Worm (Caenorhabditis elegans) whole organism, midembryonic: ENCODE data around the gene acl-7.

Experiments used
- T22C8.4 ChIP-seq: fragments of 200-800 bp; sonication (Bioruptor generic); IDR thresholded peaks from 2 replicates; pipeline ENCODE4 v1.3.6; 2022; ENCODE audit warnings: missing genetic modification characterization, missing compliant biosample characterization
- cog-1 ChIP-seq: sonication (generic microtip); optimal IDR thresholded peaks from 2 replicates; lab custom pipeline; 2016; ENCODE audit warnings: missing genetic modification characterization, missing compliant biosample characterization
- flt-1 ChIP-seq: fragments of 200-800 bp; sonication (Bioruptor generic); IDR thresholded peaks from 2 replicates; pipeline ENCODE4 v1.3.6; 2022; ENCODE audit warnings: missing genetic modification characterization, missing compliant biosample characterization
- klf-2 ChIP-seq: fragments of 200-800 bp; sonication (Bioruptor generic); conservative IDR thresholded peaks from 2 replicates; pipeline ENCODE4 v1.3.6; 2022; ENCODE audit warnings: missing genetic modification reagents, missing genetic modification characterization, missing compliant biosample characterization
- med-1 ChIP-seq: sonication (generic microtip); optimal IDR thresholded peaks from 2 replicates; lab custom pipeline; 2017; ENCODE audit warnings: missing genetic modification characterization, mild to moderate bottlenecking, missing compliant biosample characterization, antibody characterized with exemption, missing genetic modification reagents; ENCODE audit not compliant: insufficient read depth
- ref-1 ChIP-seq: fragments of 200-800 bp; sonication (Bioruptor generic); conservative IDR thresholded peaks from 2 replicates; pipeline ENCODE4 v1.3.6; 2022; ENCODE audit warnings: missing genetic modification reagents, missing genetic modification characterization, missing compliant biosample characterization
- tab-1 ChIP-seq: fragments of 200-800 bp; sonication (Bioruptor generic); IDR thresholded peaks from 2 replicates; pipeline ENCODE4 v1.3.6; 2022; ENCODE audit warnings: missing genetic modification characterization, missing compliant biosample characterization
- ztf-23 ChIP-seq: fragments of 200-800 bp; sonication (Bioruptor generic); IDR thresholded peaks from 2 replicates; pipeline ENCODE4 v1.3.6; 2022; ENCODE audit warnings: missing genetic modification reagents, missing genetic modification characterization, missing compliant biosample characterization
- ztf-29 ChIP-seq: fragments of 200-800 bp; sonication (Bioruptor generic); IDR thresholded peaks from 2 replicates; pipeline ENCODE4 v1.3.6; 2022; ENCODE audit warnings: missing genetic modification reagents, missing genetic modification characterization, missing compliant biosample characterization

The acl-7 gene

ce11 chrII:12789497-12789896, 26.8 kb downstream of the acl-7 start:
- no peak for TF ChIP-seq ztf-29 (GFP tag; lab: Robert Waterston, UW)
- no peak for TF ChIP-seq tab-1 (GFP tag; lab: Robert Waterston, UW)
- no peak for TF ChIP-seq cog-1 (tag; lab: Kevin White, UChicago)
- no peak for TF ChIP-seq ref-1
- TF ChIP-seq flt-1 (GFP tag; lab: Robert Waterston, UW), result no peak
- no peak for TF ChIP-seq med-1 (GFP tag; lab: Kevin White, UChicago)
- no peak for TF ChIP-seq ztf-23 (GFP tag; lab: Robert Waterston, UW)
- TF ChIP-seq klf-2 (GFP tag; lab: Robert Waterston, UW), result no peak
- TF ChIP-seq T22C8.4, result no peak

DNA sequence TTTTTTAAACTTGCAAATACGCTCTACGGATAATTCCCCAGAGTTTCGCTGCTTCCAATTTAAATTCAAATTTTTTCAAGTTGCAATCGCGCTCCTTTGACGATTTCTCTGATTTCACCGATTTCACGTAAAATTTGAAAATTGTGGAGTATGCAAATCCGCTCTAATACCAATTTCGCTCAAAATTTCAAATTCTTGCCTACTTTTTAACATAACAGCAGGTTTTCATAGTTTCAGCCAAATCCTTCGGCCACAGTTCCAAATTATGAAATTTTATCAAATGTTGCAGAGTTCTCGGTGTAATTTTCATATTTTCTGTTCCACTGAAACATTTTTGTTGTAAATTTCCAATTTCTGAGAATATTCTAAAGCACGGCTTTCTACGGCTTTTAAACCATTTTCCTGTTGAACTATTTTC, 28.4 kb downstream of the acl-7 start, which contains the start of gene alkb-7:
alkb-7 (minus strand) TSS at position 323 of the 418 bp plus-strand sequence.
- TF ChIP-seq flt-1 (GFP tag; lab: Robert Waterston, UW), result no peak; the same call in 1 of the 2 replicates
- TF ChIP-seq tab-1 (GFP tag; lab: Robert Waterston, UW), result 0 out of 2 replicates have a peak, but pooled peaks have one; percentile 34
- TF ChIP-seq med-1 (GFP tag; lab: Kevin White, UChicago), result no peak
- TF ChIP-seq ztf-29 (GFP tag; lab: Robert Waterston, UW), result no peak
- TF ChIP-seq ztf-23 (GFP tag; lab: Robert Waterston, UW), result no peak
- TF ChIP-seq klf-2 (GFP tag; lab: Robert Waterston, UW), result no peak
- TF ChIP-seq cog-1 (tag; lab: Kevin White, UChicago), result no peak
- no peak for TF ChIP-seq T22C8.4
- TF ChIP-seq ref-1, result no peak

DNA sequence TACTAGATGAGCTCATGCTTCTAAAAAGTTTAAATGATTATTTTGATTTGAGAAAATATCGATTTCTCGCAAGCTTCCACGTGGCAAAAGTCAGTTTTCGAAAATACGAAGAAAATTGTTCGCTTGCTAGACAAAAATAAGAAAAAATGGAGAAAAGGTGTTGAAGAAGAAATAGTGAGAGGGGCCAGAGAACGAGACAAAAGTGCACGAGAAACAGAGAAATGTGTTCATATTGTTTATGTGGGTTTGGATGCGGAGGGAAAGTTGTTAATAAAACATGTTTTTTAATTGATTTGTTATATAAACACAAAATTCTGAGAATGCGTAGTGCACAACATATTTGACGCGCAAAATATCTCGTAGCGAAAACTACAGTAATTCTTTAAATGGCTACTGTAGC, 30.9 kb downstream of the acl-7 start, which contains the start of gene Y46G5A.15:
Y46G5A.15 (minus strand) TSS at position 26 of the 400 bp plus-strand sequence.
- TF ChIP-seq klf-2 (GFP tag; lab: Robert Waterston, UW), result no peak
- no peak for TF ChIP-seq med-1 (GFP tag; lab: Kevin White, UChicago)
- TF ChIP-seq cog-1 (tag; lab: Kevin White, UChicago), result no peak
- TF ChIP-seq flt-1 (GFP tag; lab: Robert Waterston, UW), result no peak
- no peak for TF ChIP-seq ref-1
- TF ChIP-seq ztf-29 (GFP tag; lab: Robert Waterston, UW), result no peak
- TF ChIP-seq ztf-23 (GFP tag; lab: Robert Waterston, UW), result no peak

- TF ChIP-seq klf-2 (GFP tag; lab: Robert Waterston, UW) (peak; percentile 66; the same call in 1 of the 2 replicates), flt-1 (GFP tag; lab: Robert Waterston, UW) (peak; percentile 58), tab-1 (GFP tag; lab: Robert Waterston, UW) (peak; percentile 55; the same call in 1 of the 2 replicates)
Observed at ce11 chrII:12778374-12778773, 37.9 kb downstream of the acl-7 start.

DNA sequence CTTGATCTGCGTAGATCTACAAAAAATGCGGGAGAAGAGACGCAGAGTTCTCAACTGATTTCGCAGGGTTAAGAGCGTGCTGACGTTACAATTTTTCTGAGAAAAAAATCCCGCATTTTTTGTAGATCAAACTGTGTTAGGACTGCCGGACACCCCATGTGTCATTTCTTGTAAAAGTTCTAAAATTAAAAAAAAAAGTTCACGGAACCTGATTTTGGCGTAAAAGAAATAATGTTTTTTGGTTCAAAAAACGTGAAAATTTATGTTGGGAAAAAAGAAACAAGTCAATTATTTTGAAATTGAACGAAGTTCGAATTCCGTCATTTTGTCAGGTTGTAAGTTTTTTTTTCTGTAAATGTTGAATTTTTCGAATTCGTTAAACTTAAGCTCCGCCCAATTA, 39.9 kb downstream of the acl-7 start, which contains the start of gene Y46G5A.34:
Y46G5A.34 (plus strand) TSS at position 301 of the 400 bp plus-strand sequence.
- TF ChIP-seq T22C8.4, result no peak

- TF ChIP-seq tab-1 (GFP tag; lab: Robert Waterston, UW), result no peak
- no peak for TF ChIP-seq ztf-29 (GFP tag; lab: Robert Waterston, UW)
- TF ChIP-seq T22C8.4, result no peak
- TF ChIP-seq med-1 (GFP tag; lab: Kevin White, UChicago), result no peak
- TF ChIP-seq ztf-23 (GFP tag; lab: Robert Waterston, UW), result no peak
- no peak for TF ChIP-seq cog-1 (tag; lab: Kevin White, UChicago)
- TF ChIP-seq flt-1 (GFP tag; lab: Robert Waterston, UW), result no peak
- TF ChIP-seq klf-2 (GFP tag; lab: Robert Waterston, UW), result no peak
- TF ChIP-seq ref-1, result no peak
Observed at ce11 chrII:12774402-12774801, 41.9 kb downstream of the acl-7 start, which contains the start of gene Y46G5A.14. Gene Y46G5A.14, plus strand, starts transcription at chrII:12774702.

ce11 chrII:12769947-12770346, 46.3 kb downstream of the acl-7 start:
- TF ChIP-seq cog-1 (tag; lab: Kevin White, UChicago) (no peak), ztf-23 (GFP tag; lab: Robert Waterston, UW) (no peak), klf-2 (GFP tag; lab: Robert Waterston, UW) (no peak), ref-1 (no peak), ztf-29 (GFP tag; lab: Robert Waterston, UW) (no peak), med-1 (GFP tag; lab: Kevin White, UChicago) (no peak), tab-1 (GFP tag; lab: Robert Waterston, UW) (no peak), flt-1 (GFP tag; lab: Robert Waterston, UW) (no peak), T22C8.4 (no peak)

ce11 chrII:12768167-12768712, 48.0 kb downstream of the acl-7 start, which contains the start of the genes vps-2 and tiar-2:
Gene vps-2, minus strand, starts transcription at chrII:12768217.
Gene tiar-2, plus strand, starts transcription at chrII:12768686.
- peak; percentile 52; the same call in 1 of the 2 replicates for TF ChIP-seq T22C8.4
- no peak for TF ChIP-seq tab-1 (GFP tag; lab: Robert Waterston, UW)

DNA sequence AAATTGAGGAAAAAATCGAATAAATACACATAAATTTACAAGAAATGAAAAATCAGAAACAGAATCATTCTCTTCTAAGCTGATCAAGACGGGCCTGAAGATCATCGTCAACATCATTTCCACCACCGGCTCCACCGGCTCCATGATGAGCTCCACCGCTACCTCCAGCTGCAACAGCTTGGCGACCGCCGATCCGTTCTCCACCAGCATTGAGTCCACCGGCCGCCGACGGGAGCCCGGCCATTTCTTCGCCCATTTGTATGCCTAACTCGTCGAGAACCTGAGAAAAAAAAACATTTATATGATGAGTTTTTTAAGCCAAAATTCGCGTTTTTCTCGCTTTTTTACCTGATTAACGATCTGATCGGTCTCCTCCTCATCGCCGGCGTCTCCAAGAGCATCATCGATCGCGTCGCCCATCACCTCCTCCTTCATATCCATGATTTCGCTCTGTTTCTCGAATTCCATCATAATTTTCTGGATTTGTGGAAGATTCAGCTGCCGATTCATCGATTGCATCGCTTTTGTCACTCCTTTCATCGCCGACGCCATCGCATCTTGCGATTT, 48.9 kb downstream of the acl-7 start:
- TF ChIP-seq ztf-23 (GFP tag; lab: Robert Waterston, UW) (no peak), ztf-29 (GFP tag; lab: Robert Waterston, UW) (no peak), klf-2 (GFP tag; lab: Robert Waterston, UW) (no peak), tab-1 (GFP tag; lab: Robert Waterston, UW) (no peak), med-1 (GFP tag; lab: Kevin White, UChicago) (no peak)
